Comparison of ENCODE assay signal across 2 fruit fly cellular contexts in the genomic region with DNA sequence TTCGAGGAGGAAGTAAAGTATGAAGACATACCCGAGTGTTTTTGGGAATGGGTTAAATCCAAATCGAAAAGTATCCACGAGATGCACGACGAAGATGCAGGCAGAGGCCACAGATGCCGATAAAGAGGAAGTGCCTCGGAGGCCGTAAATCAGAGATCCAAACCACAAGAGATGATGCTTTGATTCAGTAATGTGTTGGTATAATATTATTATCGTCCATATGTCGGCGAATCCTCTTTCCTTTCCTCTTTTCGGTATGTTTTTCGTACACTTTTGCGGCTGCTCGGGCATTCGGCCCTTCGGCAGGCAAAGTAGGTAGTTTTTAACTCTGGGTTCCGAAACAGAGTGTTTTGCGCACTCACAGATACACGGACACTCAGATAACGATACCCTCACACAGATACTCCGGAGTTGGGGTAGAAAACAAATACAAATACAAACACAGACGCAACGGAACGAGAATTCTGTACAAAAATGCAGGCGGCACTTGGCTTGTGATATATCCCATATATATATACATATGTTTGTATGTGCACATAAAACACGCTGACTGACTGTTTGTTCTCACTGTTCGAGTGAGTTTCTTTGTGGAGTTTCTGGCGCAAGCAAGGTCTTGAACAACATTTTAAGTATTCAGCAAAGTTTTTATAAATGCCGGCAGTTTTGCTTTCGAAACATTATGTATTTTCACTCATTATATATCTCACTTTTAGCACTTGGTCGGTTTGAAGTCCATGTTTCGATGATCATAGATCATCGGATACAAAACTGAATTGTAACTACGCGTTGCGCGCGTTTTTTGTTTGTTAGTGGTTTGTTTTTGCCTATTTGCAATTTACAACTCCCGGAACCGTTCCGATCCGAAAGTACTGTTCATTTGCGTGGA.
TF ChIP-seq lines count a peak whose summit lies in the region.

No protein-coding gene starts in this region.

TF ChIP-seq in whole organism, embryonic, 481 proteins besides CTCF, POLR2A, EP300 and RAD21 (continued from another document and continues in another):
- TF ChIP-seq Rx (GFP tag; IDR thresholded peaks at IDR 0.05; lab: Robert Waterston, UW) (no peak), CG14014 (GFP tag; IDR thresholded peaks at IDR 0.05; lab: Robert Waterston, UW) (no peak), CG11093 (GFP tag; IDR thresholded peaks at IDR 0.05; lab: Robert Waterston, UW) (no peak), nerfin-1 (tag; optimal IDR thresholded peaks at IDR 0.05; lab: Kevin White, UChicago) (peak; percentile 82), CG12104 (GFP tag; optimal IDR thresholded peaks at IDR 0.05; lab: Kevin White, UChicago) (no peak), fd96Cb (tag; optimal IDR thresholded peaks at IDR 0.05; lab: Kevin White, UChicago) (no peak), Side (GFP tag; optimal IDR thresholded peaks at IDR 0.05; lab: Kevin White, UChicago) (no peak), stwl (tag; optimal IDR thresholded peaks at IDR 0.05; lab: Kevin White, UChicago) (no peak), CG43689 (GFP tag; IDR thresholded peaks at IDR 0.05; lab: Robert Waterston, UW) (no peak), CG31388 (GFP tag; optimal IDR thresholded peaks at IDR 0.05; lab: Kevin White, UChicago) (no peak), Nf-YB (GFP tag; optimal IDR thresholded peaks at IDR 0.05; lab: Kevin White, UChicago) (no peak), maf-S (GFP tag; optimal IDR thresholded peaks at IDR 0.05; lab: Kevin White, UChicago) (no peak), Dfd (GFP tag; optimal IDR thresholded peaks at IDR 0.05; lab: Kevin White, UChicago) (no peak), CG1647 (GFP tag; optimal IDR thresholded peaks at IDR 0.05; lab: Kevin White, UChicago) (no peak), CG13287 (GFP tag; IDR thresholded peaks at IDR 0.05; lab: Robert Waterston, UW; ENCODE audit: partially characterized antibody) (no peak; the same call in 1 of the 2 replicates), cwo (GFP tag; optimal IDR thresholded peaks at IDR 0.05; lab: Kevin White, UChicago) (no peak), stc (GFP tag; IDR thresholded peaks at IDR 0.05; lab: Robert Waterston, UW) (no peak), Sry-δ (GFP tag; optimal IDR thresholded peaks at IDR 0.05; lab: Kevin White, UChicago) (no peak), ara (GFP tag; IDR thresholded peaks at IDR 0.05; lab: Robert Waterston, UW) (0 out of 2 replicates have a peak, but pooled peaks have one; percentile 22), CG10147 (GFP tag; optimal IDR thresholded peaks at IDR 0.05; lab: Kevin White, UChicago) (no peak), CG4617 (GFP tag; optimal IDR thresholded peaks at IDR 0.05; lab: Kevin White, UChicago; ENCODE audit: borderline replicate concordance) (no peak), sob (GFP tag; IDR thresholded peaks at IDR 0.05; lab: Robert Waterston, UW) (0 out of 2 replicates have a peak, but pooled peaks have one; percentile 17), CG15269 (tag; optimal IDR thresholded peaks at IDR 0.05; lab: Kevin White, UChicago) (no peak), CG2199 (GFP tag; IDR thresholded peaks at IDR 0.05; lab: Robert Waterston, UW) (peak; percentile 36; the same call in 1 of the 3 replicates), CG34422 (GFP tag; IDR thresholded peaks at IDR 0.05; lab: Robert Waterston, UW) (0 out of 3 replicates have a peak, but pooled peaks have one; percentile 39), exex (tag; optimal IDR thresholded peaks at IDR 0.05; lab: Kevin White, UChicago) (no peak), Gsc (GFP tag; IDR thresholded peaks at IDR 0.05; lab: Robert Waterston, UW) (no peak), B-H2 (GFP tag; optimal IDR thresholded peaks at IDR 0.05; lab: Kevin White, UChicago) (no peak), CG15011 (GFP tag; optimal IDR thresholded peaks at IDR 0.05; lab: Kevin White, UChicago) (no peak), dmrt99B (tag; optimal IDR thresholded peaks at IDR 0.05; lab: Kevin White, UChicago) (no peak), fd3F (GFP tag; optimal IDR thresholded peaks at IDR 0.05; lab: Kevin White, UChicago) (no peak), CG9876 (GFP tag; optimal IDR thresholded peaks at IDR 0.05; lab: Kevin White, UChicago) (no peak), CG11085 (GFP tag; IDR thresholded peaks at IDR 0.05; lab: Robert Waterston, UW) (no peak), Optix (GFP tag; IDR thresholded peaks at IDR 0.05; lab: Robert Waterston, UW) (no peak), BtbVII (GFP tag; optimal IDR thresholded peaks at IDR 0.05; lab: Kevin White, UChicago) (peak; percentile 39), eyg (GFP tag; optimal IDR thresholded peaks at IDR 0.05; lab: Kevin White, UChicago) (no peak), CG8359 (GFP tag; optimal IDR thresholded peaks at IDR 0.05; lab: Kevin White, UChicago; ENCODE audit: borderline replicate concordance) (peak; percentile 1), CG7556 (GFP tag; optimal IDR thresholded peaks at IDR 0.05; lab: Kevin White, UChicago) (no peak), CG12659 (GFP tag; optimal IDR thresholded peaks at IDR 0.05; lab: Kevin White, UChicago) (no peak), Gug (GFP tag; IDR thresholded peaks at IDR 0.05; lab: Robert Waterston, UW) (no peak), CG8765 (GFP tag; IDR thresholded peaks at IDR 0.05; lab: Robert Waterston, UW) (no peak), CG33557 (GFP tag; optimal IDR thresholded peaks at IDR 0.05; lab: Kevin White, UChicago) (no peak), Dek (tag; optimal IDR thresholded peaks at IDR 0.05; lab: Kevin White, UChicago) (no peak), CG9437 (GFP tag; optimal IDR thresholded peaks at IDR 0.05; lab: Kevin White, UChicago) (no peak), cas (GFP tag; IDR thresholded peaks at IDR 0.05; lab: Robert Waterston, UW) (no peak), Bgb (GFP tag; IDR thresholded peaks at IDR 0.05; lab: Robert Waterston, UW; ENCODE audit: partially characterized antibody) (peak; percentile 53; the same call in 1 of the 2 replicates), CG11560 (tag; IDR thresholded peaks at IDR 0.05; lab: Robert Waterston, UW) (no peak), wek (GFP tag; optimal IDR thresholded peaks at IDR 0.05; lab: Kevin White, UChicago) (no peak), Spps (tag; optimal IDR thresholded peaks at IDR 0.05; lab: Kevin White, UChicago) (no peak), CG7271 (tag; optimal IDR thresholded peaks at IDR 0.05; lab: Kevin White, UChicago) (peak; percentile 7), CG4282 (GFP tag; optimal IDR thresholded peaks at IDR 0.05; lab: Kevin White, UChicago) (no peak), CG15479 (GFP tag; optimal IDR thresholded peaks at IDR 0.05; lab: Kevin White, UChicago) (peak; percentile 70), CG10209 (GFP tag; optimal IDR thresholded peaks at IDR 0.05; lab: Kevin White, UChicago) (no peak), Ets65A (GFP tag; lab: Kevin White, UChicago) (no peak), trh (GFP tag; optimal IDR thresholded peaks at IDR 0.05; lab: Kevin White, UChicago) (no peak), Six4 (GFP tag; optimal IDR thresholded peaks at IDR 0.05; lab: Kevin White, UChicago) (no peak), abd-A (tag; optimal IDR thresholded peaks at IDR 0.05; lab: Kevin White, UChicago) (no peak), Lim3 (GFP tag; IDR thresholded peaks at IDR 0.05; lab: Robert Waterston, UW) (no peak), Myb (GFP tag; optimal IDR thresholded peaks at IDR 0.05; lab: Kevin White, UChicago) (no peak), NfI (GFP tag; optimal IDR thresholded peaks at IDR 0.05; lab: Kevin White, UChicago) (peak; percentile 7), Stat92E (GFP tag; optimal IDR thresholded peaks at IDR 0.05; lab: Kevin White, UChicago) (peak in 1 of 3 experiments; percentile 59), onecut (GFP tag; IDR thresholded peaks at IDR 0.05; lab: Robert Waterston, UW) (no peak)

TF ChIP-seq in whole organism, prepupa, 60 proteins besides CTCF, POLR2A, EP300 and RAD21 (continued from another document):
- TF ChIP-seq Eip75B (GFP tag; optimal IDR thresholded peaks at IDR 0.05; lab: Kevin White, UChicago) (peak; percentile 9), CG8632 (GFP tag; optimal IDR thresholded peaks at IDR 0.05; lab: Kevin White, UChicago) (no peak), acj6 (GFP tag; optimal IDR thresholded peaks at IDR 0.05; lab: Kevin White, UChicago) (no peak), eg (GFP tag; IDR thresholded peaks at IDR 0.05; lab: Robert Waterston, UW) (peak; percentile 54; the same call in 1 of the 3 replicates), Hr4 (GFP tag; optimal IDR thresholded peaks at IDR 0.05; lab: Kevin White, UChicago) (no peak), CG6808 (GFP tag; optimal IDR thresholded peaks at IDR 0.05; lab: Kevin White, UChicago) (peak; percentile 17), Hr39 (GFP tag; optimal IDR thresholded peaks at IDR 0.05; lab: Kevin White, UChicago) (no peak), OdsH (GFP tag; optimal IDR thresholded peaks at IDR 0.05; lab: Kevin White, UChicago) (no peak), Met (GFP tag; optimal IDR thresholded peaks at IDR 0.05; lab: Kevin White, UChicago) (peak; percentile 23), CG10669 (GFP tag; optimal IDR thresholded peaks at IDR 0.05; lab: Kevin White, UChicago) (no peak), Eip78C (GFP tag; lab: Kevin White, UChicago) (peak; percentile 65)
TF ChIP-seq in whole organism, prepupa: peak in this region for 17.
